Fruit fly (Drosophila melanogaster): ENCODE data around the gene CG1647.

- peak; percentile 44; the same call in 1 of the 2 replicates for TF ChIP-seq CG32121 (GFP tag; IDR thresholded peaks at IDR 0.05)
- no peak for TF ChIP-seq rn (GFP tag; IDR thresholded peaks at IDR 0.05)
- no peak for TF ChIP-seq CG17806 (tag; optimal IDR thresholded peaks at IDR 0.05)
- no peak for TF ChIP-seq CG15710 (tag; optimal IDR thresholded peaks at IDR 0.05)
- TF ChIP-seq EcR (GFP tag; optimal IDR thresholded peaks at IDR 0.05): peak; percentile 50
- TF ChIP-seq CG13204 (GFP tag; optimal IDR thresholded peaks at IDR 0.05): peak; percentile 50
- peak; percentile 61 for TF ChIP-seq Pif1B (GFP tag; optimal IDR thresholded peaks at IDR 0.05)
- no peak for TF ChIP-seq CG14655 (GFP tag; optimal IDR thresholded peaks at IDR 0.05)
- TF ChIP-seq CG8301 (tag; optimal IDR thresholded peaks at IDR 0.05): no peak
- peak; percentile 73; the same call in 1 of the 2 replicates for TF ChIP-seq Ets98B (GFP tag; IDR thresholded peaks at IDR 0.05)
- no peak for TF ChIP-seq CG10348 (GFP tag; IDR thresholded peaks at IDR 0.05)
- TF ChIP-seq Pif1A (GFP tag; optimal IDR thresholded peaks at IDR 0.05): no peak
Measured at dm6 chr3R:28859058-28859526, 39.1 kb downstream of the CG1647 start, which contains the start of gene Inx3.

Measured in whole organism, pupa.